Worm (Caenorhabditis elegans) whole organism, dauer: ENCODE measurements around the gene C05D10.4.

Experiments
- unc-62 ChIP-seq: sonication (generic microtip); optimal IDR thresholded peaks from 2 replicates; lab custom pipeline; 2017; ENCODE audit warnings: missing biosample characterization, missing genetic modification reagents, missing genetic modification characterization

Gene C05D10.4

ce11 chrIII:6123647-6124046 lies 21.0 kb upstream of the C05D10.4 start:
- no peak for TF ChIP-seq unc-62 (GFP tag; lab: Kevin White, UChicago)

DNA sequence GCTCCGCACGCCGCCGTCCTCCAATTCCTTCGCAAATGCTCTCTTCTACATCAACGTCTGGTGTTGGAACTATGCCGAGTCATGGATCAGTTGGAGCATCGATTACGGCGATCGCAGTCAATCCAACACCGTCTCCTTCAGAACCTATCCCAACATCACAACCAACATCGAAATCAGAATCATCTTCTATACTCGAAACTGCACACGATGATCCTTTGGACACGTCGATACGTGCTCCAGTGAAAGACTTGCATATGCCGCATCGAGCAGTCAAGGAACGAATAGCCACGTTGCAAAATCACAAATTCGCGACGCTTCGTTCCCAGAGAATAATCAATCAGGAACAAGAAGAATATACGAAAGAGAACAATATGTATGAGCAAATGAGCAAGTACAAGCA lies 18.3 kb upstream of the C05D10.4 start:
- TF ChIP-seq unc-62 (GFP tag; lab: Kevin White, UChicago) = no peak

DNA sequence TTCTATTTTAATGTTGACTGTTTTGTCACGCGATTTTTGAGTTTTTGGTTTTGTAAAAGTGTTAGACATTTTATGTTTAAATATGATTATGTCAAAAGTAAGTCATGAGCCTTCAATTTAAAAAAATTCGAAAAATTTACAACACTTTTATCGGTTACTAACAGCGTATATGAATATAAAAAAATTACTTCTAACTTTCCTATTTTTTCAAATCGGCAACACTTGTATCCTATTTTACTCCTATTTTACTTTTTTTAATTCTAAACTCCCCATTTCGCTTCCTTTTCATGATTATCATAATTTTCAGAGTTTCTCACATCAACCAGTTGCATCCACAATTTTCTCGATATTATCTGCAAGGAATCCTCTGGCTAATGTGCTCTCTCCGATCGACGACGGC lies 15.7 kb upstream of the C05D10.4 start, which contains the start of gene kin-18:
kin-18 (plus strand) TSS at position 301 of the 400 bp plus-strand sequence.
- no peak for TF ChIP-seq unc-62 (GFP tag; lab: Kevin White, UChicago)

ce11 chrIII:6116981-6117380 lies 14.3 kb upstream of the C05D10.4 start:
- no peak for TF ChIP-seq unc-62 (GFP tag; lab: Kevin White, UChicago)

DNA sequence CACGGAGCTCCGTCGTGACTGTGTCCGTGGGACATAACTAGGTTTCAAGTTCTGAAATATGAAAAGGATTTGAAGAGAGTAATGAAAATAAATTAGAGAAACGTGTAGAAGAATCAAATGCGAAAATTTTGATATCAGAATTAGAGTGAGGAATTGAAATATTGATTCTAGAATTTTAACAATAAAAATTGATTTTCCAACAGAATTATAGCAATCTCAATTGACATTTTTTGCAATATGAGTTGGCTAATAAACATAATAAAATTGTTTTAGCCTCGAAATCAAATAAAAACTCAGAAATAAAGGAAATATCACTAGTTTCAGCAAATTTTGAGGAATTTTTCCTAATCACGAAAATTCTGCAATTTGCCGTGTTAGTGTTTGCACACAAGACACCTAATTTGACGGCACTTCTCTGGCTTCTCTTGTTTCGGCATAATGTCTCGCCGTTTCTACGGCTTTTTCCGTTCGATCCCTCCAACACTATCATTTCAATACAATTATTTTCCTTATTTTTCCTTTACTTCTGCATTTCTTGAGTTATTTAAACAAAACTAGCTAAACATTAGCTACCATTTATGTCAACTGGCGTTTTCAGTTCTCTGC lies 13.7 kb upstream of the C05D10.4 start, which contains the start of gene nmt-1:
nmt-1 (minus strand) TSS at position 51 of the 606 bp plus-strand sequence.
- TF ChIP-seq unc-62 (GFP tag; lab: Kevin White, UChicago) = no peak

- no peak for TF ChIP-seq unc-62 (GFP tag; lab: Kevin White, UChicago)
These were observed 7.5 kb upstream of the C05D10.4 start for ce11 chrIII:6110187-6110586.

ce11 chrIII:6105897-6106296 lies 3.2 kb upstream of the C05D10.4 start:
- no peak for TF ChIP-seq unc-62 (GFP tag; lab: Kevin White, UChicago)

- no peak for TF ChIP-seq unc-62 (GFP tag; lab: Kevin White, UChicago)
These were observed 7.0 kb downstream of the C05D10.4 start for ce11 chrIII:6095654-6096053.

DNA sequence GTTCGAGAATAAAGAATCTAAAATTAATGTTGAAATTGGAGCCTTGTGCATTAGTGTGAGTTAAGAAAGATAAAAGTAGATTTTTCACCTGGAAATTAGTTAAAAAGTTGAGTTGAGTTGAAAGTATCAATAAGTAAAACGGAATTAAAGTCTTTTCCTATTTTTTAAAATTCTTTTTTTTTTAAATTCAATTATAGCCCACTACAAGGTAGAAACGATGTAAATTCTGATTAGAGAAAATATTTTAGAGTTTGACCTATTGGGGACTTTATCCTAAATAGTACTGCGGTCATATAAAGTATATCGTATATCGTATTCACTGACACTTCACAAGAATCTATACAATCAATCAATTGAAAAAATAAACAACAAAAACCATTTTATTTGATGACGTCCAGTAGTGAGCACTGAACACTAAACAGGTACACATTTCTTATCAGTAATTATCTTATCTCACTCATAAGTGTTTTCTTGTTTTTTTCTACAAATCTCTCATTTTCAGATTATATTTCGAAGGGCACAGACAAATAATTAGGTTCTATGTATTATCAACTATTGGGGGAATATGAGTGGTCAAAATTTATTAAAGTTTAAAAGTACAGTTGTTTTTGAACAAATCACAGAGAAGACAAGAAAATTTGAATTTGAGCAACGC lies 14.8 kb downstream of the C05D10.4 start, which contains the start of gene wht-1:
wht-1 (minus strand) TSS at position 51 of the 655 bp plus-strand sequence.
- no peak for TF ChIP-seq unc-62 (GFP tag; lab: Kevin White, UChicago)

ce11 chrIII:6085311-6085710 lies 17.4 kb downstream of the C05D10.4 start:
- TF ChIP-seq unc-62 (GFP tag; lab: Kevin White, UChicago) = no peak

DNA sequence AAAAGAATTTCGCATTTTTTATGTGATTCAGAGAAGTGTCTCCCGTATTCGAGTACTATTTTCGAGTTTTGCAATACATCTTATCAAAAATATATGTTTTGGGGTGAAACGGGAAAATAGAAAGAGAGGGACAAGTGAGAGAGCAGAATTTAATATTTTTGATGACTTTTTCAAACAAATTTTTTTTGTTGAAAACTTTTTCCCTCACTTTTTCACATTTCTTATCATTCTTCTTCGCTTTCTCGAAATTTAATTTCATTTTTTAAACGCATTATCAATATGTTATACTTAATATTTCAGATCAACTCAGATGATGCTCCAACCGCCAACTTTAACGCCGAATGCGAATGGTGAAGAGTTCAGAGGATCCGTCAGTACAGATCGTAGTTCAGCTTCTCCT lies 22.4 kb downstream of the C05D10.4 start, which contains the start of gene attf-4:
attf-4 (plus strand) TSS at position 301 of the 400 bp plus-strand sequence.
- no peak for TF ChIP-seq unc-62 (GFP tag; lab: Kevin White, UChicago)

- no peak for TF ChIP-seq unc-62 (GFP tag; lab: Kevin White, UChicago)
These were observed 23.7 kb downstream of the C05D10.4 start for ce11 chrIII:6078917-6079316.

- no peak for TF ChIP-seq unc-62 (GFP tag; lab: Kevin White, UChicago)
These were observed 24.7 kb downstream of the C05D10.4 start for ce11 chrIII:6077973-6078372.

DNA sequence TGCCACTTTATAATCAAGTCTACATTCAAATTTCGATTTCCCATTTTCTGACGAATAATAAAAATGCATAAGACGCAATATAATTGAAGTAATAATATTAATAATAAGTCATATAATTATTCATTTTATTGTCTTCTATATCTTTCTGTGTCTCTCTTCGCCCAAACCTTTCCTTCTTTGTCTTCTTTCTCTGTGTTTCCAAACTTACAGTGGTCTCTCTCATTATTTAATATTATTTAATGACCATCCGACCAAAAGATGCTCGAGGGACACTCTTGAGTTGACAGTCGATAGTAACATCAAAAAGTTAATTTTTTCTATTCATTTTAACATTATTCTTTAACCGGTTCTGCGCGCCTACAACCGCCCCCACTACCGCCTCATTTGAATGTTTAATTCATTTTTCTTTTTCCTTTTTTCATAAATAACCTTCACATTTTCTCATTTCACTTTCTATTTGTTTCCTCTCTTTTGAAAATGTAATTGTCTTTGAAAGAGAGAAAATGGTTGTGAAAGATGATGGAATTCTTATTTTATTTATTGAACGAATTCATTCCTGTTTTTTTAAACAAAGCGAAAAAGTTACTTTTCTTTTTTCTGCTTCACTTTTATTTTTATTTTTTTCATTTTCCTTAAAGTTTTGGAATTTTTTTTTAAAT lies 28.9 kb downstream of the C05D10.4 start:
- no peak for TF ChIP-seq unc-62 (GFP tag; lab: Kevin White, UChicago)

DNA sequence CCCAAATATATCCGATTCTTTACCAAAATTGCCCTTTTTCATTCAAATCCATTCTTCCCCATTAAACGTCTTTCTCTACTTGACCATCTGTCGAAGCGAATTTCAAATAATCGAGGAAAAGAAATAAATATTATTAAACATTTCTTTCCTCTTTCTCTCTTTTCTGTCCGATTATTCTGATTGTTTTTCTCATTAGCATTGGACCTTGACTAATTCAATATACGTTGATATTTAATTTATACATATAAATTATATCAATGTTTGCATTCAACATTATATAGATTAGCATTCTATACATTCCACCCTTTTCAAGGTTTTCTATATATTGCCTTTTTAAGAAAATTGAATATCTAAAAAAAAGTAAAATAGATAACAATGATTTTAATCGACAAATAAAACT lies 29.7 kb downstream of the C05D10.4 start:
- no peak for TF ChIP-seq unc-62 (GFP tag; lab: Kevin White, UChicago)

DNA sequence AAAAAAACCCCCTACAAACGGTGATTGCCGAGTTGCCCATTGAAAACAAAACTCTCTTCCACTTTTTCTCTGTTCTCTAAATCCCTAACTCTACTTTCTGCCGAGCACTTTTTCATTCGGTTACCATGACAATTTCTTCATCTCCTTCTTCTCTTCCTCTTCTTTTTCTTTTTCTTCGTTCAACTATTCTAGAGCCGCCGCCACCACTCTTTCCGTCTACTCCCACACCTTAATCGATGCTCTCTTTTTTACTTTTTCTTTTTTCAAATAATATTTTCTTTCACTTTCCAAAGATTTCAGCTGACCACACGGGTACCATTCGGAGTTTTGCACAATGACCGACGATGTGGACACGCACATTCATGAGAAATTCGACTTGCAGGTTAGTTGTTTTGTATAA lies 35.1 kb downstream of the C05D10.4 start, which contains the start of gene mapk-15:
mapk-15 (plus strand) TSS at position 301 of the 400 bp plus-strand sequence.
- TF ChIP-seq unc-62 (GFP tag; lab: Kevin White, UChicago) = no peak
